Worm (Caenorhabditis elegans) whole organism, late embryonic: Measurements from ENCODE around the gene snf-12.

Source experiments
- C08G9.2 ChIP-seq: sonication (generic microtip); optimal IDR thresholded peaks from 2 replicates; lab custom pipeline; 2016; ENCODE audit warnings: mild to moderate bottlenecking, missing genetic modification characterization, moderate library complexity, missing compliant biosample characterization
- C38D4.7 ChIP-seq: fragments of 200-800 bp; sonication (Bioruptor generic); optimal IDR thresholded peaks from 2 replicates; lab custom pipeline; 2018; ENCODE audit warnings: mild to moderate bottlenecking, missing genetic modification characterization, moderate library complexity, missing compliant biosample characterization
- ahr-1 ChIP-seq: sonication (generic microtip); optimal IDR thresholded peaks from 2 replicates; lab custom pipeline; 2016; ENCODE audit warnings: missing genetic modification characterization, missing compliant biosample characterization
- ceh-14 ChIP-seq: sonication (generic microtip); optimal IDR thresholded peaks from 2 replicates; lab custom pipeline; 2016; ENCODE audit warnings: missing genotype, missing genetic modification characterization, missing compliant biosample characterization
- ceh-18 ChIP-seq: sonication (generic microtip); optimal IDR thresholded peaks from 2 replicates; lab custom pipeline; 2016; ENCODE audit warnings: missing genetic modification characterization, missing compliant biosample characterization
- ceh-19 ChIP-seq: fragments of 200-800 bp; sonication (Bioruptor generic); optimal IDR thresholded peaks from 2 replicates; lab custom pipeline; 2018; ENCODE audit warnings: mild to moderate bottlenecking, missing genetic modification characterization, missing compliant biosample characterization
- ceh-22 ChIP-seq: sonication (generic microtip); optimal IDR thresholded peaks from 2 replicates; lab custom pipeline; 2017; ENCODE audit warnings: missing biosample characterization, missing genetic modification characterization
- ceh-24 ChIP-seq: sonication (generic microtip); optimal IDR thresholded peaks from 2 replicates; lab custom pipeline; 2016; ENCODE audit warnings: mild to moderate bottlenecking, missing genetic modification characterization, missing compliant biosample characterization
- ceh-30 ChIP-seq: fragments of 150-350 bp; optimal IDR thresholded peaks from 2 replicates; lab custom pipeline; 2014; ENCODE audit warnings: missing biosample characterization, missing genetic modification characterization
- ceh-31 ChIP-seq: sonication (generic microtip); optimal IDR thresholded peaks from 2 replicates; lab custom pipeline; 2016; ENCODE audit warnings: missing genetic modification characterization, missing compliant biosample characterization
- ceh-45 ChIP-seq: fragments of 200-800 bp; sonication (Bioruptor generic); IDR thresholded peaks from 2 replicates; pipeline ENCODE4 v1.3.6; 2022; ENCODE audit warnings: missing genetic modification reagents, missing genetic modification characterization, missing compliant biosample characterization
- ceh-48 ChIP-seq: sonication (generic microtip); optimal IDR thresholded peaks from 2 replicates; lab custom pipeline; 2016; ENCODE audit warnings: missing genetic modification characterization, inconsistent platforms, missing compliant biosample characterization
- ceh-9 ChIP-seq: sonication (generic microtip); optimal IDR thresholded peaks from 2 replicates; lab custom pipeline; 2016; ENCODE audit warnings: mild to moderate bottlenecking, missing genetic modification characterization, inconsistent platforms, missing compliant biosample characterization
- che-1 ChIP-seq: sonication (generic microtip); optimal IDR thresholded peaks from 2 replicates; lab custom pipeline; 2016; ENCODE audit warnings: mild to moderate bottlenecking, missing genetic modification characterization, missing compliant biosample characterization
- dve-1 ChIP-seq: sonication (generic microtip); optimal IDR thresholded peaks from 2 replicates; lab custom pipeline; 2017; ENCODE audit warnings: antibody characterized with exemption, mild to moderate bottlenecking, missing genetic modification characterization, missing compliant biosample characterization
- elt-2 ChIP-seq: sonication (generic microtip); optimal IDR thresholded peaks from 2 replicates; lab custom pipeline; 2016; ENCODE audit warnings: missing genetic modification reagents, missing genetic modification characterization, missing compliant biosample characterization
- elt-4 ChIP-seq: sonication (generic microtip); optimal IDR thresholded peaks from 2 replicates; lab custom pipeline; 2016; ENCODE audit warnings: missing genetic modification characterization, missing compliant biosample characterization
- ets-4 ChIP-seq: sonication (generic microtip); optimal IDR thresholded peaks from 2 replicates; lab custom pipeline; 2016; ENCODE audit warnings: missing genetic modification characterization, missing compliant biosample characterization
- eyg-1 ChIP-seq: sonication (generic microtip); optimal IDR thresholded peaks from 2 replicates; lab custom pipeline; 2016; ENCODE audit warnings: missing genotype, missing genetic modification characterization, missing compliant biosample characterization
- fkh-10 ChIP-seq: fragments of 150-350 bp; optimal IDR thresholded peaks from 2 replicates; lab custom pipeline; 2014; ENCODE audit warnings: missing biosample characterization, missing genetic modification reagents, missing genetic modification characterization
- fkh-6 ChIP-seq: sonication (generic microtip); optimal IDR thresholded peaks from 2 replicates; lab custom pipeline; 2016; ENCODE audit warnings: missing genetic modification characterization, missing compliant biosample characterization
- gmeb-2 ChIP-seq: sonication (generic microtip); optimal IDR thresholded peaks from 2 replicates; lab custom pipeline; 2016; ENCODE audit warnings: missing genetic modification characterization, inconsistent platforms, missing compliant biosample characterization
- hlh-13 ChIP-seq: fragments of 200-800 bp; sonication (Bioruptor generic); optimal IDR thresholded peaks from 2 replicates; lab custom pipeline; 2018; ENCODE audit warnings: mild to moderate bottlenecking, missing genetic modification characterization, missing compliant biosample characterization
- hlh-15 ChIP-seq: sonication (generic microtip); optimal IDR thresholded peaks from 2 replicates; lab custom pipeline; 2016; ENCODE audit warnings: missing genetic modification characterization, missing compliant biosample characterization
- hlh-8 ChIP-seq: sonication (generic microtip); optimal IDR thresholded peaks from 2 replicates; lab custom pipeline; 2016; ENCODE audit warnings: missing genotype, missing genetic modification characterization, missing compliant biosample characterization
- lim-6 ChIP-seq: sonication (generic microtip); optimal IDR thresholded peaks from 2 replicates; lab custom pipeline; 2016; ENCODE audit warnings: missing genetic modification characterization, missing compliant biosample characterization
- lin-11 ChIP-seq: fragments of 200-800 bp; sonication (Bioruptor generic); optimal IDR thresholded peaks from 2 replicates; lab custom pipeline; 2018; ENCODE audit warnings: mild to moderate bottlenecking, missing genetic modification characterization, missing compliant biosample characterization
- madf-2 ChIP-seq: sonication (generic microtip); optimal IDR thresholded peaks from 2 replicates; lab custom pipeline; 2017; ENCODE audit warnings: missing genetic modification characterization, missing compliant biosample characterization
- mec-3 ChIP-seq: sonication (generic microtip); optimal IDR thresholded peaks from 2 replicates; lab custom pipeline; 2016; ENCODE audit warnings: borderline replicate concordance, missing genetic modification characterization, missing compliant biosample characterization
- nfya-1 ChIP-seq: sonication (generic microtip); optimal IDR thresholded peaks from 2 replicates; lab custom pipeline; 2017; ENCODE audit warnings: missing genetic modification characterization, mild to moderate bottlenecking, missing compliant biosample characterization, antibody characterized with exemption, moderate library complexity
- nhr-11 ChIP-seq: fragments of 150-350 bp; optimal IDR thresholded peaks from 2 replicates; lab custom pipeline; 2014; ENCODE audit warnings: missing biosample characterization, missing genetic modification characterization
- nhr-232 ChIP-seq: sonication (generic microtip); optimal IDR thresholded peaks from 2 replicates; lab custom pipeline; 2016; ENCODE audit warnings: missing genetic modification characterization, missing compliant biosample characterization
- npax-4 ChIP-seq: sonication (generic microtip); optimal IDR thresholded peaks from 2 replicates; lab custom pipeline; 2016; ENCODE audit warnings: missing genetic modification characterization, missing compliant biosample characterization
- pax-1 ChIP-seq: fragments of 150-350 bp; optimal IDR thresholded peaks from 2 replicates; lab custom pipeline; 2014; ENCODE audit warnings: missing biosample characterization, missing genetic modification characterization
- pha-2 ChIP-seq: sonication (generic microtip); optimal IDR thresholded peaks from 2 replicates; lab custom pipeline; 2017; ENCODE audit warnings: mild to moderate bottlenecking, missing genetic modification characterization, missing compliant biosample characterization
- pha-4 ChIP-seq: fragments of 150-350 bp; optimal IDR thresholded peaks from 2 replicates; lab custom pipeline; 2018; ENCODE audit warnings: missing biosample characterization, missing genetic modification reagents, missing genetic modification characterization
- pros-1 ChIP-seq: fragments of 150-350 bp; optimal IDR thresholded peaks from 2 replicates; lab custom pipeline; 2014; ENCODE audit warnings: missing biosample characterization, missing genetic modification reagents, missing genetic modification characterization
- sox-2 ChIP-seq: fragments of 200-800 bp; sonication (Bioruptor generic); IDR thresholded peaks from 2 replicates; pipeline ENCODE4 v1.3.6; 2022; ENCODE audit warnings: missing genetic modification reagents, missing genetic modification characterization, missing compliant biosample characterization
- sox-4 ChIP-seq: sonication (generic microtip); optimal IDR thresholded peaks from 2 replicates; lab custom pipeline; 2017; ENCODE audit warnings: mild to moderate bottlenecking, missing genetic modification characterization, inconsistent platforms, missing compliant biosample characterization
- tbx-7 ChIP-seq: sonication (generic microtip); optimal IDR thresholded peaks from 2 replicates; lab custom pipeline; 2016; ENCODE audit warnings: missing genotype, missing genetic modification characterization, missing compliant biosample characterization
- ttx-3 ChIP-seq: sonication (generic microtip); optimal IDR thresholded peaks from 2 replicates; lab custom pipeline; 2016; ENCODE audit warnings: missing genetic modification reagents, missing genetic modification characterization, missing compliant biosample characterization
- unc-3 ChIP-seq, 2 experiments: fragments of 200-800 bp in 1 of 2; sonication (Bioruptor generic) in 1 of 2; sonication (generic microtip) in 1 of 2; conservative IDR thresholded peaks in 1 of 2; optimal IDR thresholded peaks in 1 of 2; 2 replicates each; pipeline versions ENCODE4 v1.3.6 to Lab custom; 2016 to 2022; ENCODE audit warnings: missing compliant biosample characterization in 2 of 2, missing genetic modification characterization in 2 of 2, missing genetic modification reagents in 1 of 2
- unc-42 ChIP-seq: sonication (generic microtip); optimal IDR thresholded peaks from 2 replicates; lab custom pipeline; 2016; ENCODE audit warnings: missing genotype, missing genetic modification characterization, missing compliant biosample characterization
- zip-5 ChIP-seq: sonication (generic microtip); optimal IDR thresholded peaks from 2 replicates; lab custom pipeline; 2016; ENCODE audit warnings: missing genetic modification characterization, missing compliant biosample characterization
- ztf-16 ChIP-seq: sonication (generic microtip); optimal IDR thresholded peaks from 2 replicates; lab custom pipeline; 2017; ENCODE audit warnings: missing genetic modification characterization, missing compliant biosample characterization

Gene snf-12

ce11 chrX:9069070-9069469, 39.8 kb downstream of the snf-12 start:
- TF ChIP-seq sox-2 (GFP tag; lab: Robert Waterston, UW) = no peak
- no peak for TF ChIP-seq ztf-16 (tag; lab: Kevin White, UChicago)
- no peak for TF ChIP-seq ceh-9 (tag; lab: Kevin White, UChicago)

ce11 chrX:9074497-9074896, 45.2 kb downstream of the snf-12 start:
- no peak for TF ChIP-seq tbx-7 (tag; lab: Kevin White, UChicago)
- no peak for TF ChIP-seq ceh-30 (tag; lab: Kevin White, UChicago)
- no peak for TF ChIP-seq hlh-8
- no peak for TF ChIP-seq ceh-18
- no peak for TF ChIP-seq ceh-9 (tag; lab: Kevin White, UChicago)
- TF ChIP-seq lim-6 = no peak
- no peak for TF ChIP-seq C08G9.2 (tag; lab: Kevin White, UChicago)
- TF ChIP-seq sox-4 (tag; lab: Kevin White, UChicago) = no peak
- no peak for TF ChIP-seq hlh-15 (tag; lab: Kevin White, UChicago)
- TF ChIP-seq hlh-13 = no peak
- TF ChIP-seq ceh-45 = no peak
- TF ChIP-seq elt-4 (tag; lab: Kevin White, UChicago) = no peak
- TF ChIP-seq unc-3 (GFP tag; conservative IDR thresholded peaks at IDR 0.05; lab: Robert Waterston, UW) = no peak
- no peak for TF ChIP-seq unc-3 (tag; optimal IDR thresholded peaks at IDR 0.05; lab: Kevin White, UChicago)
- no peak for TF ChIP-seq gmeb-2
- no peak for TF ChIP-seq nhr-11
- no peak for TF ChIP-seq fkh-10 (GFP tag; lab: Kevin White, UChicago)
- TF ChIP-seq eyg-1 = no peak
- TF ChIP-seq che-1 (tag; lab: Kevin White, UChicago) = no peak
- TF ChIP-seq unc-42 (tag; lab: Kevin White, UChicago) = no peak
- no peak for TF ChIP-seq ceh-24 (tag; lab: Kevin White, UChicago)
- TF ChIP-seq, all 69 proteins: peak for 0

ce11 chrX:9076886-9077285, 47.6 kb downstream of the snf-12 start, which contains the start of gene F47E1.1:
Gene F47E1.1, plus strand, starts transcription at chrX:9077186.
- TF ChIP-seq pha-4 = no peak
- TF ChIP-seq ttx-3 (tag; lab: Kevin White, UChicago) = no peak
- TF ChIP-seq dve-1 (tag; lab: Kevin White, UChicago) = no peak
- TF ChIP-seq pha-2 (tag; lab: Kevin White, UChicago) = no peak
- no peak for TF ChIP-seq unc-3 (GFP tag; conservative IDR thresholded peaks at IDR 0.05; lab: Robert Waterston, UW)
- TF ChIP-seq unc-3 (tag; optimal IDR thresholded peaks at IDR 0.05; lab: Kevin White, UChicago) = no peak
- TF ChIP-seq nhr-232 = no peak
- TF ChIP-seq pax-1 = no peak
- no peak for TF ChIP-seq sox-4 (tag; lab: Kevin White, UChicago)
- no peak for TF ChIP-seq npax-4 (tag; lab: Kevin White, UChicago)
- TF ChIP-seq elt-2 = no peak
- TF ChIP-seq zip-5 = no peak

ce11 chrX:9078149-9078548, 48.9 kb downstream of the snf-12 start:
- no peak for TF ChIP-seq ceh-19 (GFP tag; lab: Kevin White, UChicago)
- no peak for TF ChIP-seq elt-4 (tag; lab: Kevin White, UChicago)
- peak; percentile 46 for TF ChIP-seq ceh-48
- TF ChIP-seq gmeb-2 = peak; percentile 32
- peak; percentile 24 for TF ChIP-seq zip-5
- peak; percentile 23 for TF ChIP-seq lin-11 (tag; lab: Kevin White, UChicago)
- TF ChIP-seq ttx-3 (tag; lab: Kevin White, UChicago) = peak; percentile 61
- TF ChIP-seq npax-4 (tag; lab: Kevin White, UChicago) = no peak
- TF ChIP-seq ceh-31 (tag; lab: Kevin White, UChicago) = peak; percentile 11
- no peak for TF ChIP-seq mec-3 (tag; lab: Kevin White, UChicago)
- peak; percentile 54 for TF ChIP-seq nhr-232
- TF ChIP-seq C38D4.7 (GFP tag; lab: Kevin White, UChicago) = peak; percentile 61
- no peak for TF ChIP-seq dve-1 (tag; lab: Kevin White, UChicago)
- no peak for TF ChIP-seq unc-42 (tag; lab: Kevin White, UChicago)
- no peak for TF ChIP-seq madf-2 (tag; lab: Kevin White, UChicago)
- no peak for TF ChIP-seq pha-4
- peak; percentile 37 for TF ChIP-seq sox-4 (tag; lab: Kevin White, UChicago)
- no peak for TF ChIP-seq ceh-22 (tag; lab: Kevin White, UChicago)
- peak; percentile 54 for TF ChIP-seq hlh-13
- TF ChIP-seq ceh-30 (tag; lab: Kevin White, UChicago) = no peak
- TF ChIP-seq pax-1 = no peak
- peak; percentile 37 for TF ChIP-seq nfya-1
- peak; percentile 60 for TF ChIP-seq unc-3 (GFP tag; conservative IDR thresholded peaks at IDR 0.05; lab: Robert Waterston, UW)
- TF ChIP-seq unc-3 (tag; optimal IDR thresholded peaks at IDR 0.05; lab: Kevin White, UChicago) = peak; percentile 12
- no peak for TF ChIP-seq lim-6
- no peak for TF ChIP-seq fkh-6
- TF ChIP-seq eyg-1 = no peak
- no peak for TF ChIP-seq ahr-1
- no peak for TF ChIP-seq ets-4 (tag; lab: Kevin White, UChicago)
- TF ChIP-seq ceh-14 (tag; lab: Kevin White, UChicago) = no peak
- TF ChIP-seq pros-1 (tag; lab: Kevin White, UChicago) = no peak
